Worm (Caenorhabditis elegans): Measurements from ENCODE around the gene tmem-138.

tmem-138 gene

DNA sequence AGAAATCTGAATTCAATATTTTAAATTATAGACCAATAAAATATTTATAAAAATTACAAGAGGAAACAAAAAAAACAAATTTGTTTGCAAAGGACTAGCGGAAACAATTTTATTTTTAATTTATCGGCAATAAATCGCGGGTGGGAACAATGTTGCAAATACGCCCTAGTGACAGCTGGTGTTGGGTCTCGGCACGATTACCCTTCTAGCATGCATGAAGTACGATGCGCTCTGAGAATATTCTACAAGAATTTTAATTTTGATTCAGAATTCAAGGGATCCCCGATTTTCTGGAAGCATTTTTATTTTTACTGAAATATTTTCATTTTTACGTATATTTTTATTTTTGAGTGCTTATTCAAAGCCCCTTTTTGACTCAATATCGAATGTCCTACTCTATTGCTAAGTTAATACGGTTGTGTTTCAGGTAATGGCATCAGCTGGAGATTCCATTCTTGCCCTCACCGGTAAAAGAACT is 27.9 kb downstream of the tmem-138 start, which contains the start of the genes mig-5 and cct-1:
mig-5 (minus strand) TSS at position 8 of the 478 bp plus-strand sequence.
cct-1 (plus strand) TSS at position 428 of the 478 bp plus-strand sequence.
- TF ChIP-seq gmeb-1 (tag; optimal IDR thresholded peaks at IDR 0.05) (peak; percentile 98), R02D3.7 (tag; optimal IDR thresholded peaks at IDR 0.05) (peak; percentile 83), ZK546.5 (tag; optimal IDR thresholded peaks at IDR 0.05) (peak; percentile 90), nhr-23 (tag; optimal IDR thresholded peaks at IDR 0.05) (no peak), lsy-2 (tag; optimal IDR thresholded peaks at IDR 0.05) (peak; percentile 99 to 100), ama-1 (optimal IDR thresholded peaks at IDR 0.05) (peak; percentile 41), nhr-6 (tag; optimal IDR thresholded peaks at IDR 0.05) (peak; percentile 97), C34F6.9 (tag; optimal IDR thresholded peaks at IDR 0.05) (peak; percentile 99), F13H6.1 (tag; optimal IDR thresholded peaks at IDR 0.05) (peak; percentile 96), nhr-77 (tag; optimal IDR thresholded peaks at IDR 0.05) (peak; percentile 86), sem-4 (tag; optimal IDR thresholded peaks at IDR 0.05) (peak; percentile 99), nhr-25 (tag; optimal IDR thresholded peaks at IDR 0.05) (peak; percentile 99), sma-3 (GFP tag; optimal IDR thresholded peaks at IDR 0.05) (peak; percentile 98), ztf-1 (GFP tag; conservative IDR thresholded peaks at IDR 0.05) (no peak), skn-1 (tag; optimal IDR thresholded peaks at IDR 0.05) (peak; percentile 63), alr-1 (tag; optimal IDR thresholded peaks at IDR 0.05) (peak; percentile 9), lin-13 (GFP tag; optimal IDR thresholded peaks at IDR 0.05) (peak; percentile 97), fos-1 (tag; optimal IDR thresholded peaks at IDR 0.05) (peak; percentile 90), nhr-10 (tag; optimal IDR thresholded peaks at IDR 0.05) (peak; percentile 85), mdl-1 (tag; optimal IDR thresholded peaks at IDR 0.05) (peak in 1 of 2 experiments; percentile 78), Y55F3AM.14 (GFP tag; optimal IDR thresholded peaks at IDR 0.05) (peak; percentile 71), nhr-237 (tag; optimal IDR thresholded peaks at IDR 0.05) (peak; percentile 84), zag-1 (tag; optimal IDR thresholded peaks at IDR 0.05) (peak; percentile 94), unc-39 (tag; optimal IDR thresholded peaks at IDR 0.05) (no peak), nhr-12 (tag; optimal IDR thresholded peaks at IDR 0.05) (peak; percentile 42), elt-3 (tag; optimal IDR thresholded peaks at IDR 0.05) (no peak), lin-11 (tag; optimal IDR thresholded peaks at IDR 0.05) (peak; percentile 98), lin-39 (tag; optimal IDR thresholded peaks at IDR 0.05) (no peak), ztf-11 (tag; optimal IDR thresholded peaks at IDR 0.05) (peak; percentile 51), snpc-4 (tag; optimal IDR thresholded peaks at IDR 0.05) (peak; percentile 90), unc-55 (GFP tag; optimal IDR thresholded peaks at IDR 0.05) (peak; percentile 100), crh-2 (tag; optimal IDR thresholded peaks at IDR 0.05) (peak; percentile 99), dmd-4 (tag; optimal IDR thresholded peaks at IDR 0.05) (peak; percentile 41), ztf-4 (tag; optimal IDR thresholded peaks at IDR 0.05) (peak; percentile 98), elt-1 (tag; optimal IDR thresholded peaks at IDR 0.05) (peak; percentile 16), egl-27 (tag; optimal IDR thresholded peaks at IDR 0.05) (peak; percentile 91), unc-62 (GFP tag; optimal IDR thresholded peaks at IDR 0.05) (peak; percentile 89), peb-1 (tag; optimal IDR thresholded peaks at IDR 0.05) (no peak), blmp-1 (tag; optimal IDR thresholded peaks at IDR 0.05; ENCODE audit: insufficient read depth) (peak; percentile 75), ceh-82 (tag; optimal IDR thresholded peaks at IDR 0.05) (peak; percentile 91), ceh-16 (tag; optimal IDR thresholded peaks at IDR 0.05) (peak; percentile 92), sma-9 (GFP tag; optimal IDR thresholded peaks at IDR 0.05) (peak; percentile 98), sma-9 (tag; optimal IDR thresholded peaks at IDR 0.05) (no peak), nhr-21 (tag; optimal IDR thresholded peaks at IDR 0.05) (peak; percentile 97), nhr-129 (tag; optimal IDR thresholded peaks at IDR 0.05) (peak; percentile 94), mab-5 (tag; optimal IDR thresholded peaks at IDR 0.05) (peak; percentile 97), aly-2 (tag; optimal IDR thresholded peaks at IDR 0.05) (no peak), mbf-1 (tag; optimal IDR thresholded peaks at IDR 0.05) (peak; percentile 50), nhr-11 (tag; optimal IDR thresholded peaks at IDR 0.05) (peak; percentile 48)
